Worm (Caenorhabditis elegans) whole organism, L1 larva: Measurements from ENCODE around the gene rnr-1.

Source experiments
- C16A3.4 ChIP-seq: fragments of 150-350 bp; optimal IDR thresholded peaks from 2 replicates; lab custom pipeline; 2014; ENCODE audit warnings: missing biosample characterization, missing genetic modification characterization
- F16B12.6 ChIP-seq: fragments of 150-350 bp; optimal IDR thresholded peaks from 2 replicates; lab custom pipeline; 2014; ENCODE audit warnings: missing biosample characterization, missing genetic modification characterization
- alr-1 ChIP-seq: fragments of 200-800 bp; sonication (Bioruptor generic); optimal IDR thresholded peaks from 2 replicates; lab custom pipeline; 2018; ENCODE audit warnings: borderline replicate concordance, mild to moderate bottlenecking, missing genetic modification characterization, missing compliant biosample characterization
- blmp-1 ChIP-seq: fragments of 150-350 bp; optimal IDR thresholded peaks from 2 replicates; lab custom pipeline; 2014; ENCODE audit warnings: missing biosample characterization, missing genetic modification characterization
- ceh-63 ChIP-seq: fragments of 200-800 bp; sonication (Bioruptor generic); optimal IDR thresholded peaks from 2 replicates; lab custom pipeline; 2018; ENCODE audit warnings: mild to moderate bottlenecking, missing genetic modification characterization, missing compliant biosample characterization
- ceh-82 ChIP-seq, 3 experiments: fragments of 150-350 bp in 1 of 3; sonication (generic microtip) in 2 of 3; optimal IDR thresholded peaks; 2 replicates each; lab custom pipeline; 2014 to 2017; ENCODE audit warnings: missing biosample characterization in 3 of 3, missing genetic modification characterization in 3 of 3
- ceh-88 ChIP-seq: fragments of 200-800 bp; sonication (Bioruptor generic); IDR thresholded peaks from 2 replicates; pipeline ENCODE4 v1.3.6; 2022; ENCODE audit warnings: missing genetic modification characterization, missing compliant biosample characterization
- ceh-90 ChIP-seq: sonication (generic microtip); optimal IDR thresholded peaks from 2 replicates; lab custom pipeline; 2016; ENCODE audit warnings: missing genetic modification characterization, missing compliant biosample characterization
- ces-1 ChIP-seq: fragments of 150-350 bp; optimal IDR thresholded peaks from 2 replicates; lab custom pipeline; 2014; ENCODE audit warnings: missing biosample characterization, missing genetic modification reagents, missing genetic modification characterization
- efl-1 ChIP-seq, 4 experiments: fragments of 150-350 bp; optimal IDR thresholded peaks in 3 of 4; peaks in 1 of 4; 1 replicate in 1 of 4; 2 replicates in 3 of 4; lab custom pipeline; 2014; ENCODE audit warnings: missing biosample characterization in 2 of 4, missing genetic modification characterization in 2 of 4, missing genetic modification reagents in 2 of 4
- elt-2 ChIP-seq: sonication (generic microtip); optimal IDR thresholded peaks from 2 replicates; lab custom pipeline; 2016; ENCODE audit warnings: missing genetic modification characterization, mild to moderate bottlenecking, inconsistent platforms, missing compliant biosample characterization, missing genetic modification reagents
- elt-3 ChIP-seq, 6 experiments: fragments of 150-350 bp in 1 of 6; sonication (generic microtip); optimal IDR thresholded peaks; 2 replicates each; lab custom pipeline; 2017 to 2018; ENCODE audit warnings: missing biosample characterization in 6 of 6, missing genetic modification characterization in 6 of 6, inconsistent platforms in 1 of 6
- fkh-4 ChIP-seq: sonication (generic microtip); optimal IDR thresholded peaks from 2 replicates; lab custom pipeline; 2016; ENCODE audit warnings: missing compliant biosample characterization, missing genetic modification characterization, borderline replicate concordance
- fkh-8 ChIP-seq: sonication (generic microtip); optimal IDR thresholded peaks from 2 replicates; lab custom pipeline; 2016; ENCODE audit warnings: mild to moderate bottlenecking, missing genetic modification characterization, missing compliant biosample characterization
- fos-1 ChIP-seq: fragments of 150-350 bp; optimal IDR thresholded peaks from 2 replicates; lab custom pipeline; 2014; ENCODE audit warnings: missing biosample characterization, missing genetic modification characterization
- grh-1 ChIP-seq: fragments of 200-800 bp; sonication (Bioruptor generic); IDR thresholded peaks from 2 replicates; pipeline ENCODE4 v1.3.6; 2022; ENCODE audit warnings: missing genetic modification reagents, missing genetic modification characterization, missing compliant biosample characterization
- hlh-17 ChIP-seq: fragments of 200-800 bp; sonication (Bioruptor generic); optimal IDR thresholded peaks from 2 replicates; lab custom pipeline; 2018; ENCODE audit warnings: missing genetic modification characterization, mild to moderate bottlenecking, missing compliant biosample characterization, moderate library complexity, borderline replicate concordance
- hpl-2 ChIP-seq: fragments of 150-350 bp; optimal IDR thresholded peaks from 2 replicates; lab custom pipeline; 2014; ENCODE audit warnings: missing biosample characterization, missing genetic modification reagents, missing genetic modification characterization
- jun-1 ChIP-seq: fragments of 150-350 bp; optimal IDR thresholded peaks from 2 replicates; lab custom pipeline; 2014; ENCODE audit warnings: missing biosample characterization, missing genetic modification reagents, missing genetic modification characterization
- lin-15B ChIP-seq: fragments of 150-350 bp; sonication (generic microtip); optimal IDR thresholded peaks from 3 replicates; lab custom pipeline; 2014; ENCODE audit warnings: missing biosample characterization, missing genetic modification characterization
- lin-35 ChIP-seq, 2 experiments: fragments of 150-350 bp; optimal IDR thresholded peaks; 2 replicates each; lab custom pipeline; 2014; ENCODE audit warnings: missing biosample characterization in 2 of 2, missing genetic modification characterization in 2 of 2, missing genetic modification reagents in 2 of 2
- lir-3 ChIP-seq: sonication (generic microtip); optimal IDR thresholded peaks from 2 replicates; lab custom pipeline; 2016; ENCODE audit warnings: mild to moderate bottlenecking, missing genetic modification characterization, moderate library complexity, missing compliant biosample characterization; ENCODE audit not compliant: poor library complexity
- mdl-1 ChIP-seq, 2 experiments: fragments of 150-350 bp; optimal IDR thresholded peaks; 2 replicates each; lab custom pipeline; 2014 to 2017; ENCODE audit warnings: missing biosample characterization in 2 of 2, missing genetic modification characterization in 2 of 2, inconsistent platforms in 1 of 2
- nhr-19 ChIP-seq: fragments of 200-800 bp; sonication (Bioruptor generic); conservative IDR thresholded peaks from 2 replicates; pipeline ENCODE4 v1.3.6; 2022; ENCODE audit warnings: missing genetic modification characterization, missing compliant biosample characterization
- nhr-237 ChIP-seq: fragments of 150-350 bp; optimal IDR thresholded peaks from 2 replicates; lab custom pipeline; 2014; ENCODE audit warnings: missing biosample characterization, missing genetic modification characterization
- nhr-28 ChIP-seq: fragments of 150-350 bp; optimal IDR thresholded peaks from 2 replicates; lab custom pipeline; 2014; ENCODE audit warnings: missing biosample characterization, missing genetic modification characterization
- nhr-71 ChIP-seq: sonication (generic microtip); optimal IDR thresholded peaks from 2 replicates; lab custom pipeline; 2016; ENCODE audit warnings: mild to moderate bottlenecking, missing genetic modification characterization, moderate library complexity, missing compliant biosample characterization
- nhr-76 ChIP-seq: sonication (generic microtip); optimal IDR thresholded peaks from 2 replicates; lab custom pipeline; 2017; ENCODE audit warnings: missing biosample characterization, missing genetic modification characterization
- nhr-90 ChIP-seq: sonication (generic microtip); optimal IDR thresholded peaks from 2 replicates; lab custom pipeline; 2016; ENCODE audit warnings: mild to moderate bottlenecking, missing genetic modification characterization, missing compliant biosample characterization; ENCODE audit not compliant: poor library complexity
- pax-3 ChIP-seq: fragments of 200-800 bp; sonication (Bioruptor generic); optimal IDR thresholded peaks from 2 replicates; lab custom pipeline; 2018; ENCODE audit warnings: mild to moderate bottlenecking, missing genetic modification characterization, moderate library complexity, missing compliant biosample characterization
- skn-1 ChIP-seq: fragments of 150-350 bp; optimal IDR thresholded peaks from 2 replicates; lab custom pipeline; 2014; ENCODE audit warnings: missing biosample characterization, missing genetic modification characterization
- snu-23 ChIP-seq: sonication (generic microtip); optimal IDR thresholded peaks from 2 replicates; lab custom pipeline; 2016; ENCODE audit warnings: missing genetic modification characterization, missing compliant biosample characterization
- sptf-1 ChIP-seq: fragments of 150-350 bp; optimal IDR thresholded peaks from 2 replicates; lab custom pipeline; 2014; ENCODE audit warnings: missing biosample characterization, missing genetic modification characterization
- sup-37 ChIP-seq: fragments of 200-800 bp; sonication (Bioruptor generic); optimal IDR thresholded peaks from 2 replicates; lab custom pipeline; 2018; ENCODE audit warnings: mild to moderate bottlenecking, missing genetic modification characterization, missing compliant biosample characterization
- tlp-1 ChIP-seq: fragments of 150-350 bp; optimal IDR thresholded peaks from 2 replicates; lab custom pipeline; 2014; ENCODE audit warnings: missing biosample characterization, missing genetic modification characterization
- unc-130 ChIP-seq: fragments of 150-350 bp; optimal IDR thresholded peaks from 2 replicates; lab custom pipeline; 2017; ENCODE audit warnings: missing biosample characterization, missing genetic modification characterization, inconsistent platforms
- unc-30 ChIP-seq: sonication (generic microtip); optimal IDR thresholded peaks from 2 replicates; lab custom pipeline; 2017; ENCODE audit warnings: missing biosample characterization, missing genetic modification characterization
- unc-62 ChIP-seq: fragments of 150-350 bp; optimal IDR thresholded peaks from 2 replicates; lab custom pipeline; 2014; ENCODE audit warnings: missing biosample characterization, missing genetic modification reagents, missing genetic modification characterization
- unc-86 ChIP-seq: sonication (generic microtip); optimal IDR thresholded peaks from 2 replicates; lab custom pipeline; 2016; ENCODE audit warnings: missing genetic modification characterization, missing compliant biosample characterization
- unc-98 ChIP-seq: fragments of 200-800 bp; sonication (Bioruptor generic); IDR thresholded peaks from 2 replicates; pipeline ENCODE4 v1.3.6; 2022; ENCODE audit warnings: missing genetic modification characterization, missing compliant biosample characterization
- vab-15 ChIP-seq: sonication (generic microtip); optimal IDR thresholded peaks from 2 replicates; lab custom pipeline; 2017; ENCODE audit warnings: missing genotype, mild to moderate bottlenecking, missing genetic modification characterization, missing compliant biosample characterization

rnr-1 gene

DNA sequence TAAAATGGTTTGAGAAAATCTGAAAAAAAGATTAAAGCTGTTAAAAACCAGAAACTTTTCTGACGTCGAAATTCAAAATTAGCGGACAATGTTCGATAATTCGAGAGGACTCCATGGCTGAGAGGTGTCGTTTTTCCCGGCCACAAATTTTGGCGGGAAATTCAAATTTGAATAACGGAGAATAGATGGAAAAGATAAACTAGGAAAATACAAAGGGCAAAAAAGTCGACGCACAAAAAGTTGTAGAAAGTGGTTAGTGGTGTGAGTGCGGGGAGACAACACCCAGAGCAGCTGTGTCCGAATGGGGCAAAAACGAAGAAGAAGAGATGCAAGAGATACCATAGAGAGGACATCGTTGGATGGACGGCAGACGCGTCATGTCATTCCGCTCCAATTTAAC is 37.5 kb downstream of the rnr-1 start, which contains the start of gene cls-3 (continued):
- TF ChIP-seq vab-15 (tag; lab: Kevin White, UChicago) (peak; percentile 21), ces-1 (GFP tag; lab: Kevin White, UChicago) (no peak), nhr-237 (tag; lab: Kevin White, UChicago) (no peak), fos-1 (tag; lab: Kevin White, UChicago) (no peak), fkh-8 (tag; lab: Kevin White, UChicago) (no peak), ceh-90 (tag; lab: Kevin White, UChicago) (no peak), unc-62 (GFP tag; lab: Kevin White, UChicago) (no peak), grh-1 (GFP tag; lab: Robert Waterston, UW) (no peak), skn-1 (tag; lab: Kevin White, UChicago) (no peak)
- TF ChIP-seq, all 84 proteins: peak for 30

DNA sequence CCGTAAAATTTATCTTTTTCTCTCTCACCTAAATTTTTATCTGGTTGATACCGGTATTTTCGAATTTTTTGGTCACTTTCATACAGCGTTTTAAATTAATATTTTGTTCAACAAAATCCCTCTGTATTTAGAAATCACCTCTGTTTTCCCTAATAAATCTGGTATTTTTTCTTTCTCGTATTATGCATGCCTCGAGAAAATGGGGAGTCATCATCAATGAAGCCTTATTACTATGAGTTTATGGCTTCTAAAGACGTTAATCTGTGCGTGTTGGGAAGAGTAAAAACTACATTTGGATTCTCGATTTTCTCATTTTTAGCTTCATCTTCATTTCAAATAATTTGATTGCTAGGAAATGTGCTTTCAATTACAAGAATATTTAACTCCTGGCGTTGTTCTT is 42.9 kb downstream of the rnr-1 start, which contains the start of gene ZC84.7:
ZC84.7 (plus strand) TSS at position 301 of the 400 bp plus-strand sequence.
- no peak for TF ChIP-seq hlh-17 (GFP tag; lab: Kevin White, UChicago)
- TF ChIP-seq efl-1 (optimal IDR thresholded peaks at IDR 0.05; lab: Kevin White, UChicago), result no peak
- peak in 1 of 2 experiments; percentile 5 for TF ChIP-seq efl-1 (GFP tag; optimal IDR thresholded peaks at IDR 0.05 in 1 of 2; lab: Kevin White, UChicago)
- TF ChIP-seq unc-130 (tag; lab: Kevin White, UChicago), result no peak
- TF ChIP-seq elt-2 (tag; lab: Kevin White, UChicago), result no peak
- TF ChIP-seq ceh-88 (GFP tag; lab: Robert Waterston, UW), result no peak
- no peak for TF ChIP-seq nhr-90 (tag; lab: Kevin White, UChicago)
- TF ChIP-seq sptf-1 (tag; lab: Kevin White, UChicago), result no peak
- TF ChIP-seq, all 84 proteins: peak for 1

DNA sequence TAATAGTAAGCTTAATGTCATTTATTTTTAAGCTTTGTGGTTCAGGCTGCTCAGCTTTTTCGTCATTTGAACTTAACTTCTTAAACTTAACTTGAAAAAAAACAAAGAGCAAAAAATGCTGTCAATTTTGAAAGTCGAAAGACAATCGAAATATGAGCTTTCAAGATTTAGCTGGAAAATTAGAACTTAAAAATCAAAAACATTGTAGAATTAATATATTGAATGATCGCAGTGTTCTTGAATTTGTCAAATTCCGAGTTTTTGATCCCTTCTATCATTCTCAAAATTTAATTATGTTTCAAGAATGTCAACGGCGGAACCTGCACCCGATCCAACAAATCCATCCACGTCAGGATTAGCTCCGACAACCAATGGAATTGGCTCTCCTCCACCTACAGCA is 47.4 kb downstream of the rnr-1 start, which contains the start of gene tax-4:
tax-4 (plus strand) TSS at position 301 of the 400 bp plus-strand sequence.
- TF ChIP-seq nhr-76 (tag; lab: Kevin White, UChicago), result no peak
- TF ChIP-seq lir-3 (tag; lab: Kevin White, UChicago), result no peak
- no peak for TF ChIP-seq nhr-237 (tag; lab: Kevin White, UChicago)
- TF ChIP-seq tlp-1 (tag; lab: Kevin White, UChicago), result no peak
- no peak for TF ChIP-seq jun-1
- TF ChIP-seq sup-37 (GFP tag; lab: Kevin White, UChicago), result no peak
- no peak for TF ChIP-seq mdl-1 (tag; optimal IDR thresholded peaks at IDR 0.05; lab: Kevin White, UChicago)
- TF ChIP-seq unc-86, result no peak
- no peak for TF ChIP-seq snu-23 (GFP tag; lab: Kevin White, UChicago)
- no peak for TF ChIP-seq alr-1
- TF ChIP-seq F16B12.6 (tag; lab: Kevin White, UChicago), result no peak
- TF ChIP-seq pax-3, result no peak
- TF ChIP-seq, all 84 proteins: peak for 0

DNA sequence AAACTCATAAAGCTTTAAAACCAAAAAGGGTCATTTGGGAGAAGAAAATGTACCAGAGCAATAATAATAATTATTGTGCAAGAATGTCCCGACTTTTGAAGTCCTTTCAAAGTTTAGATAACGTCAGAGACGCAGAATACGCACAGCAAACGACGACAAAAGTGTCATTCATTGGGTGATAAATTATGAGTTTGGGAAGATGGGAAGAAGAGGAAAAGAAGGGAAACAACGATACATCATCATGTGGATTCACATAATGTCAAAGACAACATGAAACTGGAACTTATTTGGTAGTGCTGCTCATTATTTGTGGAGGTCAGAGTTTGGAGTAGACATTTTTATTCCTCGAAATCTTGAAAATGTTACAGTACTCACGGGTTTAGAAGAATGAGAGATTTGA is 50.7 kb downstream of the rnr-1 start:
- TF ChIP-seq nhr-19 (GFP tag; lab: Robert Waterston, UW) (no peak), unc-98 (GFP tag; lab: Robert Waterston, UW) (no peak), lin-35 (GFP tag; optimal IDR thresholded peaks at IDR 0.05; lab: Kevin White, UChicago) (no peak), grh-1 (GFP tag; lab: Robert Waterston, UW) (no peak), blmp-1 (tag; lab: Kevin White, UChicago) (no peak), tlp-1 (tag; lab: Kevin White, UChicago) (no peak), ceh-63 (GFP tag; lab: Kevin White, UChicago) (no peak), elt-3 (tag; optimal IDR thresholded peaks at IDR 0.05; lab: Kevin White, UChicago) (no peak), fkh-4 (no peak), C16A3.4 (tag; lab: Kevin White, UChicago) (no peak), unc-30 (tag; lab: Kevin White, UChicago) (no peak), ceh-82 (tag; optimal IDR thresholded peaks at IDR 0.05; lab: Kevin White, UChicago) (no peak), nhr-71 (tag; lab: Kevin White, UChicago) (no peak), pax-3 (no peak), hpl-2 (GFP tag; lab: Kevin White, UChicago) (no peak), nhr-28 (no peak), lin-15B (tag; lab: Kevin White, UChicago) (no peak), hlh-17 (GFP tag; lab: Kevin White, UChicago) (no peak)
- TF ChIP-seq, all 84 proteins: peak for 0
